Worm (Caenorhabditis elegans): ENCODE measurements around the gene tsp-9.

ce11 chrX:1213136-1213535 lies 32.7 kb upstream of the tsp-9 start:
- TF ChIP-seq ama-1 (optimal IDR thresholded peaks at IDR 0.05): no peak
- no peak for TF ChIP-seq pha-4 (tag; optimal IDR thresholded peaks at IDR 0.05)
- TF ChIP-seq nhr-11 (tag; optimal IDR thresholded peaks at IDR 0.05): no peak
- TF ChIP-seq ceh-19 (GFP tag; optimal IDR thresholded peaks at IDR 0.05): no peak
- no peak for TF ChIP-seq elt-2 (tag; optimal IDR thresholded peaks at IDR 0.05)
- no peak for TF ChIP-seq ztf-16 (tag; optimal IDR thresholded peaks at IDR 0.05)
- no peak for TF ChIP-seq rnt-1 (tag; optimal IDR thresholded peaks at IDR 0.05)
- no peak for TF ChIP-seq unc-3 (GFP tag; conservative IDR thresholded peaks at IDR 0.05)
- TF ChIP-seq unc-3 (tag; optimal IDR thresholded peaks at IDR 0.05): no peak
- no peak for TF ChIP-seq syd-9 (tag; optimal IDR thresholded peaks at IDR 0.05)
- no peak for TF ChIP-seq ref-2 (tag; optimal IDR thresholded peaks at IDR 0.05)
- no peak for TF ChIP-seq hlh-15 (tag; optimal IDR thresholded peaks at IDR 0.05)
- no peak for TF ChIP-seq ahr-1 (tag; optimal IDR thresholded peaks at IDR 0.05)
